Fruit fly (Drosophila melanogaster) whole organism, pupa: ENCODE data around the gene Scp2.

Source experiments
- CG13204 ChIP-seq: fragments of 200-800 bp; sonication (Bioruptor generic); optimal IDR thresholded peaks from 2 replicates; lab custom pipeline; 2018; ENCODE audit warnings: missing biosample characterization, mild to moderate bottlenecking, missing genetic modification characterization, moderate library complexity
- CG15710 ChIP-seq: fragments of 200-800 bp; sonication (Bioruptor generic); optimal IDR thresholded peaks from 2 replicates; lab custom pipeline; 2018; ENCODE audit warnings: missing biosample characterization, mild to moderate bottlenecking, missing genetic modification characterization, moderate library complexity
- CG17806 ChIP-seq: fragments of 200-800 bp; sonication (Bioruptor generic); optimal IDR thresholded peaks from 2 replicates; lab custom pipeline; 2018; ENCODE audit warnings: missing biosample characterization, mild to moderate bottlenecking, missing genetic modification characterization, moderate library complexity
- CG34367 ChIP-seq: fragments of 200-800 bp; sonication (Bioruptor generic); optimal IDR thresholded peaks from 2 replicates; lab custom pipeline; 2018; ENCODE audit warnings: missing biosample characterization, mild to moderate bottlenecking, missing genetic modification characterization
- CG4496 ChIP-seq: fragments of 200-800 bp; sonication (Bioruptor generic); IDR thresholded peaks from 3 replicates; pipeline ENCODE4 v1.3.6; 2022; ENCODE audit warnings: missing biosample characterization, missing genetic modification characterization
- Pif1A ChIP-seq: fragments of 200-800 bp; sonication (Bioruptor generic); optimal IDR thresholded peaks from 3 replicates; lab custom pipeline; 2016; ENCODE audit warnings: missing biosample characterization, missing genetic modification characterization
- Snoo ChIP-seq: fragments of 200-800 bp; sonication (Bioruptor generic); optimal IDR thresholded peaks from 3 replicates; lab custom pipeline; 2017; ENCODE audit warnings: missing biosample characterization, mild to moderate bottlenecking, missing genetic modification characterization, inconsistent platforms

dm6 chr3R:16605929-16606328 is 22.5 kb upstream of the Scp2 start:
- no peak for TF ChIP-seq Pif1A (GFP tag; lab: Kevin White, UChicago)
- no peak for TF ChIP-seq CG13204 (GFP tag; lab: Kevin White, UChicago)
- no peak for TF ChIP-seq CG4496 (GFP tag; lab: Robert Waterston, UW)
- TF ChIP-seq CG15710 (tag; lab: Kevin White, UChicago) = no peak
- TF ChIP-seq CG34367 (tag; lab: Kevin White, UChicago) = no peak
- TF ChIP-seq CG17806 (tag; lab: Kevin White, UChicago) = no peak
- no peak for TF ChIP-seq Snoo
